Worm (Caenorhabditis elegans) whole organism, early embryonic: ENCODE measurements around the gene kin-20.

Experiments used
- ama-1 ChIP-seq: fragments of 150-350 bp; optimal IDR thresholded peaks from 2 replicates; lab custom pipeline; 2014
- tbx-37 ChIP-seq: fragments of 200-800 bp; sonication (Bioruptor generic); conservative IDR thresholded peaks from 2 replicates; pipeline ENCODE4 v1.3.6; 2022; ENCODE audit warnings: missing genetic modification reagents, missing genetic modification characterization, missing compliant biosample characterization

DNA sequence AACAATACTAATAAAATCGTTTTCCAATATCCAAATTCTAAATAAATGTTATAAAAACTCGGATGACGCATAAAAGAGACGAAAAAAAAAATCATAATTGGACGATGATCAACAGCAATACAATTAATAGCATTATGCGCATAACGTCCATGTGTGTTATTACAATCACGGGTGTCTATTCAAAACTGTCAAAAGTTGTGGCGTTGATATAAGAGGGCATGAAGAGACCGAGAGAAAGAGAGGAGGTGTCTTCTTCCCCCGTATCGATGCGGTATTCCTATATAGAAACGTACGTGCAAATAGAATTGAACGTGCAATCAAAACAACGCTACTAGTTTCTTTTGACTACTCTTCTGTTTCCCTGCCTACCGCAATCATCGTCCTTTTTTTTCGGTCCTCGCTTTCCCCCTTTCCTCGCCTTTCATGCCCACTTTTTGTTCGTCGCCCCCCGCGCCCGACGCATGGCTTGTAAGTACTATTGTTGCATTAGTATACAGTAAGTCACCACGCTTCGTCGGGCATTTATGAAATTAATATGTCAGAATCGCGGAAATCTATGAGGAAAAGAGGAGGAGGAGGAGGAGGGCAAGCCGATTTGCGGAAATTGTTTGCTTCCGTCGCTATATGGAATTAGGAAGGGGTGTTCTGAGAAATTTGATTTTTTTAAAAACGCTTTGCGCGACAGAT is 55.6 kb downstream of the kin-20 start:
- TF ChIP-seq ama-1 (lab: Kevin White, UChicago) (no peak), tbx-37 (GFP tag; lab: Robert Waterston, UW) (no peak)
